Fruit fly (Drosophila melanogaster) whole organism, embryonic: ENCODE measurements around the gene CG13039.

Experiments used
- Atf3 ChIP-seq: fragments of 200-800 bp; sonication (Bioruptor generic); optimal IDR thresholded peaks from 3 replicates; lab custom pipeline; 2016; ENCODE audit warnings: missing biosample characterization, missing genetic modification characterization
- Atf6 ChIP-seq: fragments of 200-800 bp; sonication (Bioruptor generic); IDR thresholded peaks from 2 replicates; pipeline ENCODE4 v1.3.6; 2022; ENCODE audit warnings: missing biosample characterization, missing genetic modification characterization
- Awh ChIP-seq: fragments of 200-800 bp; sonication (Bioruptor generic); IDR thresholded peaks from 2 replicates; pipeline ENCODE4, ENCODE4 v1.3.6; 2022; ENCODE audit warnings: missing biosample characterization, missing genetic modification characterization
- CG10431 ChIP-seq: fragments of 200-800 bp; sonication (Bioruptor generic); optimal IDR thresholded peaks from 3 replicates; lab custom pipeline; 2018; ENCODE audit warnings: missing biosample characterization, mild to moderate bottlenecking, missing genetic modification characterization
- CG11398 ChIP-seq: fragments of 200-800 bp; sonication (Bioruptor generic); optimal IDR thresholded peaks from 2 replicates; lab custom pipeline; 2016; ENCODE audit warnings: missing biosample characterization, missing genetic modification characterization
- CG11696 ChIP-seq: fragments of 200-800 bp; sonication (Bioruptor generic); IDR thresholded peaks from 2 replicates; pipeline ENCODE4 v1.3.6; 2022; ENCODE audit warnings: missing biosample characterization, missing genetic modification characterization
- CG13775 ChIP-seq: fragments of 200-800 bp; sonication (Bioruptor generic); optimal IDR thresholded peaks from 3 replicates; lab custom pipeline; 2017; ENCODE audit warnings: missing biosample characterization, mild to moderate bottlenecking, missing genetic modification characterization
- CG1602 ChIP-seq: fragments of 200-800 bp; sonication (Bioruptor generic); optimal IDR thresholded peaks from 3 replicates; lab custom pipeline; 2016; ENCODE audit warnings: missing biosample characterization, missing genetic modification characterization
- CG16815 ChIP-seq: fragments of 200-800 bp; sonication (Bioruptor generic); optimal IDR thresholded peaks from 3 replicates; lab custom pipeline; 2017; ENCODE audit warnings: missing biosample characterization, mild to moderate bottlenecking, missing genetic modification characterization
- CG17385 ChIP-seq: fragments of 200-800 bp; sonication (Bioruptor generic); optimal IDR thresholded peaks from 3 replicates; lab custom pipeline; 2018; ENCODE audit warnings: missing biosample characterization, mild to moderate bottlenecking, missing genetic modification characterization
- CG2678 ChIP-seq: fragments of 200-800 bp; sonication (Bioruptor generic); optimal IDR thresholded peaks from 3 replicates; lab custom pipeline; 2019; ENCODE audit warnings: missing biosample characterization, mild to moderate bottlenecking, missing genetic modification characterization, moderate library complexity
- CG30020 ChIP-seq: fragments of 200-800 bp; optimal IDR thresholded peaks from 2 replicates; lab custom pipeline; 2019; ENCODE audit warnings: missing biosample characterization, mild to moderate bottlenecking, missing genetic modification characterization, moderate library complexity
- CG30431 ChIP-seq: fragments of 200-800 bp; sonication (Bioruptor generic); optimal IDR thresholded peaks from 2 replicates; lab custom pipeline; 2017; ENCODE audit warnings: missing biosample characterization, missing genetic modification characterization
- CG31388 ChIP-seq: fragments of 200-800 bp; sonication (Bioruptor generic); optimal IDR thresholded peaks from 2 replicates; lab custom pipeline; 2016; ENCODE audit warnings: missing biosample characterization, missing genetic modification characterization
- CG3281 ChIP-seq: fragments of 200-800 bp; sonication (Bioruptor generic); optimal IDR thresholded peaks from 3 replicates; lab custom pipeline; 2017; ENCODE audit warnings: missing biosample characterization, mild to moderate bottlenecking, missing genetic modification characterization
- CG42726 ChIP-seq: fragments of 200-800 bp; sonication (Bioruptor generic); IDR thresholded peaks from 2 replicates; pipeline ENCODE4 v1.3.6; 2022; ENCODE audit warnings: missing biosample characterization, missing genetic modification characterization; ENCODE audit not compliant: partially characterized antibody
- CG5953 ChIP-seq: fragments of 200-800 bp; sonication (Bioruptor generic); IDR thresholded peaks from 2 replicates; pipeline ENCODE4 v1.3.6; 2022; ENCODE audit warnings: missing biosample characterization, missing genetic modification characterization
- CG6654 ChIP-seq: fragments of 200-800 bp; sonication (Bioruptor generic); optimal IDR thresholded peaks from 2 replicates; lab custom pipeline; 2017; ENCODE audit warnings: missing biosample characterization, mild to moderate bottlenecking, missing genetic modification characterization
- CG6791 ChIP-seq: fragments of 200-800 bp; sonication (Bioruptor generic); IDR thresholded peaks from 3 replicates; pipeline ENCODE4 v1.3.6; 2022; ENCODE audit warnings: missing biosample characterization, missing genetic modification characterization; ENCODE audit not compliant: partially characterized antibody
- CG8924 ChIP-seq: fragments of 200-800 bp; optimal IDR thresholded peaks from 3 replicates; lab custom pipeline; 2019; ENCODE audit warnings: missing biosample characterization, mild to moderate bottlenecking, missing genetic modification characterization, moderate library complexity
- Doc3 ChIP-seq: fragments of 200-800 bp; sonication (Bioruptor generic); IDR thresholded peaks from 3 replicates; pipeline ENCODE4 v1.3.6; 2022; ENCODE audit warnings: missing biosample characterization, missing genetic modification characterization; ENCODE audit not compliant: partially characterized antibody
- E2f2 ChIP-seq: fragments of 200-800 bp; sonication (Bioruptor generic); IDR thresholded peaks from 2 replicates; pipeline ENCODE4 v1.3.6; 2022; ENCODE audit warnings: missing biosample characterization, missing genetic modification characterization
- Eip74EF ChIP-seq, 2 experiments: fragments of 200-800 bp in 1 of 2; fragments of >200 bp in 1 of 2; sonication (Bioruptor generic) in 1 of 2; optimal IDR thresholded peaks; 2 replicates each; lab custom pipeline; 2017 to 2019; ENCODE audit warnings: missing biosample characterization in 2 of 2, missing genetic modification characterization in 2 of 2, mild to moderate bottlenecking in 1 of 2, moderate library complexity in 1 of 2
- HHEX ChIP-seq: fragments of 200-800 bp; sonication (Bioruptor generic); optimal IDR thresholded peaks from 3 replicates; lab custom pipeline; 2017; ENCODE audit warnings: missing biosample characterization, mild to moderate bottlenecking, missing genetic modification characterization, missing genetic modification reagents
- HLH54F ChIP-seq: fragments of 200-800 bp; sonication (Bioruptor generic); optimal IDR thresholded peaks from 3 replicates; lab custom pipeline; 2016; ENCODE audit warnings: missing biosample characterization, missing genetic modification characterization
- HLHmδ ChIP-seq: fragments of 200-800 bp; sonication (Bioruptor generic); optimal IDR thresholded peaks from 2 replicates; lab custom pipeline; 2018; ENCODE audit warnings: missing biosample characterization, mild to moderate bottlenecking, missing genetic modification characterization, moderate library complexity
- Hey ChIP-seq: fragments of 200-800 bp; sonication (Bioruptor generic); optimal IDR thresholded peaks from 3 replicates; lab custom pipeline; 2018; ENCODE audit warnings: missing biosample characterization, mild to moderate bottlenecking, missing genetic modification characterization
- Hmr ChIP-seq: fragments of 200-800 bp; sonication (Bioruptor generic); optimal IDR thresholded peaks from 3 replicates; lab custom pipeline; 2017; ENCODE audit warnings: mild to moderate bottlenecking, missing biosample characterization, missing genetic modification reagents, missing genetic modification characterization
- Lpt ChIP-seq: fragments of >200 bp; optimal IDR thresholded peaks from 2 replicates; lab custom pipeline; 2018; ENCODE audit warnings: missing biosample characterization, missing genetic modification characterization
- Max ChIP-seq: fragments of 200-800 bp; sonication (Bioruptor generic); optimal IDR thresholded peaks from 2 replicates; lab custom pipeline; 2016; ENCODE audit warnings: missing biosample characterization, mild to moderate bottlenecking, missing genetic modification characterization
- Meics ChIP-seq: fragments of 200-800 bp; sonication (Bioruptor generic); optimal IDR thresholded peaks from 2 replicates; lab custom pipeline; 2017; ENCODE audit warnings: missing biosample characterization, mild to moderate bottlenecking, missing genetic modification characterization
- Myb ChIP-seq: fragments of 200-800 bp; sonication (Bioruptor generic); optimal IDR thresholded peaks from 2 replicates; lab custom pipeline; 2016; ENCODE audit warnings: missing biosample characterization, missing genetic modification characterization
- PHDP ChIP-seq: fragments of 200-800 bp; sonication (Bioruptor generic); optimal IDR thresholded peaks from 3 replicates; lab custom pipeline; 2018; ENCODE audit warnings: missing biosample characterization, mild to moderate bottlenecking, missing genetic modification characterization, moderate library complexity
- Ptx1 ChIP-seq: fragments of 200-800 bp; sonication (Bioruptor generic); IDR thresholded peaks from 2 replicates; pipeline ENCODE4 v1.3.6; 2022; ENCODE audit warnings: missing biosample characterization, missing genetic modification characterization
- Trl ChIP-seq, 3 experiments: fragments of >200 bp in 2 of 3; fragments of 200-800 bp in 1 of 3; sonication (Bioruptor generic) in 1 of 3; optimal IDR thresholded peaks; 2 replicates in 1 of 3; 3 replicates in 2 of 3; lab custom pipeline; 2016 to 2017; ENCODE audit warnings: missing biosample characterization in 1 of 3, missing genetic modification characterization in 1 of 3
- croc ChIP-seq: fragments of 200-800 bp; sonication (Bioruptor generic); conservative IDR thresholded peaks from 3 replicates; pipeline ENCODE4 v1.3.6; 2022; ENCODE audit warnings: missing biosample characterization, missing genetic modification characterization
- esg ChIP-seq: fragments of 200-800 bp; sonication (Bioruptor generic); conservative IDR thresholded peaks from 2 replicates; pipeline ENCODE4 v1.3.6; 2022; ENCODE audit warnings: missing biosample characterization, missing genetic modification characterization
- gcm2 ChIP-seq: fragments of 200-800 bp; sonication (Bioruptor generic); optimal IDR thresholded peaks from 2 replicates; lab custom pipeline; 2016; ENCODE audit warnings: missing biosample characterization, missing genetic modification characterization
- gem ChIP-seq: fragments of 200-800 bp; sonication (Bioruptor generic); optimal IDR thresholded peaks from 2 replicates; lab custom pipeline; 2019; ENCODE audit warnings: missing biosample characterization, mild to moderate bottlenecking, missing genetic modification characterization, moderate library complexity
- gfzf ChIP-seq: fragments of 200-800 bp; sonication (Bioruptor generic); optimal IDR thresholded peaks from 2 replicates; lab custom pipeline; 2016; ENCODE audit warnings: missing biosample characterization, mild to moderate bottlenecking, missing genetic modification characterization, moderate library complexity
- ind ChIP-seq: fragments of 200-800 bp; sonication (Bioruptor generic); optimal IDR thresholded peaks from 3 replicates; lab custom pipeline; 2016; ENCODE audit warnings: missing biosample characterization, missing genetic modification characterization
- inv ChIP-seq: fragments of 200-800 bp; sonication (Bioruptor generic); IDR thresholded peaks from 2 replicates; pipeline ENCODE4 v1.3.6; 2022; ENCODE audit warnings: missing biosample characterization, missing genetic modification characterization; ENCODE audit not compliant: partially characterized antibody
- kni ChIP-seq: fragments of 200-800 bp; sonication (Bioruptor generic); optimal IDR thresholded peaks from 3 replicates; lab custom pipeline; 2017; ENCODE audit warnings: mild to moderate bottlenecking, missing biosample characterization, missing genetic modification reagents, missing genetic modification characterization
- oc ChIP-seq: fragments of 200-800 bp; sonication (Bioruptor generic); optimal IDR thresholded peaks from 2 replicates; lab custom pipeline; 2018; ENCODE audit warnings: missing biosample characterization, mild to moderate bottlenecking, missing genetic modification characterization, moderate library complexity
- ranshi ChIP-seq: fragments of 200-800 bp; sonication (Bioruptor generic); IDR thresholded peaks from 2 replicates; pipeline ENCODE4 v1.3.6; 2022; ENCODE audit warnings: missing biosample characterization, missing genetic modification characterization
- salm ChIP-seq: fragments of 200-800 bp; sonication (Bioruptor generic); optimal IDR thresholded peaks from 2 replicates; lab custom pipeline; 2018; ENCODE audit warnings: missing biosample characterization, mild to moderate bottlenecking, missing genetic modification characterization
- slbo ChIP-seq: fragments of 200-800 bp; sonication (Bioruptor generic); IDR thresholded peaks from 2 replicates; pipeline ENCODE4 v1.3.6; 2022; ENCODE audit warnings: missing biosample characterization, missing genetic modification characterization
- tll ChIP-seq, 2 experiments: fragments of 200-800 bp in 1 of 2; fragments of >200 bp in 1 of 2; sonication (Bioruptor generic) in 1 of 2; optimal IDR thresholded peaks; 2 replicates each; lab custom pipeline; 2017 to 2019; ENCODE audit warnings: missing biosample characterization in 2 of 2, missing genetic modification characterization in 2 of 2, mild to moderate bottlenecking in 1 of 2, moderate library complexity in 1 of 2
- zen ChIP-seq: fragments of 200-800 bp; sonication (Bioruptor generic); optimal IDR thresholded peaks from 3 replicates; lab custom pipeline; 2018; ENCODE audit warnings: missing biosample characterization, mild to moderate bottlenecking, missing genetic modification characterization, moderate library complexity

CG13039 gene

DNA sequence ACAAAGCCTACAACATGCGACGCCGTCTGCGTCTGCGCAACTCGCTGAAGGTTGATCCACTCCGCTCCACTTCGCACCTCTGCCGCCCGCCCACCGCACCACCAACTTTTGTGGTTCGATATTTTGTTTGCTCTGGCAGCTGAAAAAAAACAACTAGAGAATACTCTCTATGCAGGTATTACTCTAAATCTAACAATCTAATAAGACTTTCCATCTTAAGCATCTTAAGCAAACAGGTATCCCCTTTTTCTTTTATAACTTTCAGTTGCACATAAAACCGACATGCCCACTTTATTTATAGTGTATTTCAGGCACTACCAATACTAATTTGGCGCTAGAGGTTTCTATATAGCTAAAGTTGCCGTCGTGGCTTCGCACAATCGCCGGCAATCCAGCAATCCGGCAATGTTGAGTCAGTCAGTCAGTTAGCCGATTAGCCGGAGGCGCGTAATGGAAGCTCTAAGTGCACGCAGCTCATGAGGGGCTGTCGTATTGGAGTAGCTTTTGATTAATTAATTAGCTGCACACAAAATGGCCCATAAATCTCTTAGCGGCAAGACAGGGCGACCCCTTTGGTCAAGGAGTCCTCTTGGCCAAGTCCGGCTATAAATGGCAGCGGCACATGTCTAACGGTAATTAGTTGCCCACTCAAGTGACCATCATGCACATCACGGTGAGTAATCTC, 1.8 kb upstream of the CG13039 start, which contains the start of gene CG13058 (continued):
- TF ChIP-seq CG2678, result peak; percentile 78
- TF ChIP-seq CG8924 (tag; lab: Kevin White, UChicago), result peak; percentile 70
- no peak for TF ChIP-seq CG6791 (GFP tag; lab: Robert Waterston, UW)
- TF ChIP-seq PHDP, result peak; percentile 69
- TF ChIP-seq CG3281 (GFP tag; lab: Kevin White, UChicago), result peak; percentile 43
- peak; percentile 61 for TF ChIP-seq Meics (GFP tag; lab: Kevin White, UChicago)
- TF ChIP-seq Hey (tag; lab: Kevin White, UChicago), result no peak
- peak; percentile 61 for TF ChIP-seq Hmr (GFP tag; lab: Kevin White, UChicago)
- peak; percentile 64 for TF ChIP-seq CG17385 (GFP tag; lab: Kevin White, UChicago)
- TF ChIP-seq Atf3 (GFP tag; lab: Kevin White, UChicago), result peak; percentile 44
- peak; percentile 73 for TF ChIP-seq ranshi
- TF ChIP-seq HHEX, result peak; percentile 59
- no peak for TF ChIP-seq zen (tag; lab: Kevin White, UChicago)
- TF ChIP-seq Trl (optimal IDR thresholded peaks at IDR 0.05; lab: Kevin White, UChicago), result no peak
- no peak for TF ChIP-seq Trl (GFP tag; optimal IDR thresholded peaks at IDR 0.05; lab: Kevin White, UChicago)
- peak; percentile 17 for TF ChIP-seq CG16815 (GFP tag; lab: Kevin White, UChicago)
- TF ChIP-seq kni (GFP tag; lab: Kevin White, UChicago), result no peak
- TF ChIP-seq esg (GFP tag; lab: Robert Waterston, UW), result peak; percentile 81
- TF ChIP-seq Myb (GFP tag; lab: Kevin White, UChicago), result peak; percentile 16
- peak; percentile 50 for TF ChIP-seq ind (GFP tag; lab: Kevin White, UChicago)
- no peak for TF ChIP-seq Awh (GFP tag; lab: Robert Waterston, UW)
- no peak for TF ChIP-seq CG42726 (GFP tag; lab: Robert Waterston, UW)
- no peak for TF ChIP-seq inv
- TF ChIP-seq CG13775 (GFP tag; lab: Kevin White, UChicago), result peak; percentile 36
- TF ChIP-seq CG5953 (GFP tag; lab: Robert Waterston, UW), result no peak
- TF ChIP-seq CG30020 (tag; lab: Kevin White, UChicago), result no peak
- TF ChIP-seq gem (tag; lab: Kevin White, UChicago), result peak; percentile 80
- TF ChIP-seq slbo (GFP tag; lab: Robert Waterston, UW), result peak; percentile 79
- no peak for TF ChIP-seq Doc3 (GFP tag; lab: Robert Waterston, UW)
- peak; percentile 41 for TF ChIP-seq CG1602 (GFP tag; lab: Kevin White, UChicago)
- no peak for TF ChIP-seq CG11696
- TF ChIP-seq gcm2 (GFP tag; lab: Kevin White, UChicago), result no peak
- TF ChIP-seq CG10431, result no peak
- TF ChIP-seq Ptx1 (GFP tag; lab: Robert Waterston, UW), result peak; percentile 64
- TF ChIP-seq oc (tag; lab: Kevin White, UChicago), result no peak
- TF ChIP-seq CG11398, result peak; percentile 30
- peak; percentile 64 for TF ChIP-seq HLH54F (GFP tag; lab: Kevin White, UChicago)
- TF ChIP-seq CG30431, result peak; percentile 27
- no peak for TF ChIP-seq CG31388 (GFP tag; lab: Kevin White, UChicago)
- TF ChIP-seq Max (GFP tag; lab: Kevin White, UChicago), result peak; percentile 18
- TF ChIP-seq Lpt (GFP tag; lab: Kevin White, UChicago), result no peak
- peak; percentile 56 for TF ChIP-seq E2f2 (GFP tag; lab: Robert Waterston, UW)
- no peak for TF ChIP-seq HLHmδ (GFP tag; lab: Kevin White, UChicago)
- no peak for TF ChIP-seq croc (GFP tag; lab: Robert Waterston, UW)
- TF ChIP-seq tll (GFP tag; optimal IDR thresholded peaks at IDR 0.05; lab: Kevin White, UChicago), result no peak
- no peak for TF ChIP-seq gfzf (GFP tag; lab: Kevin White, UChicago)
- no peak for TF ChIP-seq CG6654 (GFP tag; lab: Kevin White, UChicago)
- peak; percentile 84 for TF ChIP-seq Atf6
- peak in 1 of 2 experiments; percentile 15 for TF ChIP-seq Eip74EF (GFP tag; optimal IDR thresholded peaks at IDR 0.05; lab: Kevin White, UChicago)
- no peak for TF ChIP-seq salm (tag; lab: Kevin White, UChicago)
